Worm (Caenorhabditis elegans) whole organism, young adult: ENCODE measurements around the gene tin-10.

ENCODE experiments used
- F33H1.4 ChIP-seq: fragments of 200-800 bp; sonication (Bioruptor generic); IDR thresholded peaks from 2 replicates; pipeline ENCODE4 v1.3.6; 2022; ENCODE audit warnings: missing genetic modification reagents, missing genetic modification characterization, missing compliant biosample characterization
- F37B4.10 ChIP-seq: fragments of 200-800 bp; sonication (Bioruptor generic); IDR thresholded peaks from 2 replicates; pipeline ENCODE4 v1.3.6; 2022; ENCODE audit warnings: missing genetic modification characterization, missing compliant biosample characterization
- F39B2.1 ChIP-seq: fragments of 200-800 bp; sonication (Bioruptor generic); IDR thresholded peaks from 2 replicates; pipeline ENCODE4 v1.3.6; 2022; ENCODE audit warnings: missing genetic modification reagents, missing genetic modification characterization, missing compliant biosample characterization
- Y53G8AR.9 ChIP-seq: fragments of 200-800 bp; sonication (Bioruptor generic); conservative IDR thresholded peaks from 2 replicates; pipeline ENCODE4 v1.3.6; 2022; ENCODE audit warnings: missing genetic modification reagents, missing genetic modification characterization, missing compliant biosample characterization
- ceh-58 ChIP-seq: fragments of 200-800 bp; sonication (Bioruptor generic); IDR thresholded peaks from 2 replicates; pipeline ENCODE4 v1.3.6; 2022; ENCODE audit warnings: missing genetic modification characterization, missing compliant biosample characterization
- him-1 ChIP-seq: sonication (generic microtip); optimal IDR thresholded peaks from 2 replicates; lab custom pipeline; 2016; ENCODE audit warnings: missing genotype, missing genetic modification reagents, missing genetic modification characterization, missing compliant biosample characterization
- lin-35 ChIP-seq, 3 experiments: fragments of 150-350 bp in 2 of 3; sonication (generic microtip) in 1 of 3; optimal IDR thresholded peaks; 2 replicates each; lab custom pipeline; 2014 to 2018; ENCODE audit warnings: missing biosample characterization in 3 of 3, missing genetic modification characterization in 3 of 3, missing genetic modification reagents in 3 of 3
- lin-40 ChIP-seq: sonication (generic microtip); optimal IDR thresholded peaks from 2 replicates; lab custom pipeline; 2016; ENCODE audit warnings: missing genetic modification characterization, mild to moderate bottlenecking, missing compliant biosample characterization, missing genotype, missing genetic modification reagents
- nhr-120 ChIP-seq: fragments of 200-800 bp; sonication (Bioruptor generic); IDR thresholded peaks from 2 replicates; pipeline ENCODE4 v1.3.6; 2022; ENCODE audit warnings: missing genetic modification characterization, missing compliant biosample characterization
- pha-4 ChIP-seq: fragments of 150-350 bp; sonication (generic microtip); optimal IDR thresholded peaks from 2 replicates; lab custom pipeline; 2014; ENCODE audit warnings: missing biosample characterization, missing genetic modification reagents, missing genetic modification characterization
- rcor-1 ChIP-seq: fragments of 200-800 bp; sonication (Bioruptor generic); IDR thresholded peaks from 2 replicates; pipeline ENCODE4 v1.3.6; 2022; ENCODE audit warnings: missing genetic modification reagents, missing genetic modification characterization, missing compliant biosample characterization
- xnd-1 ChIP-seq: sonication (generic microtip); optimal IDR thresholded peaks from 2 replicates; lab custom pipeline; 2016; ENCODE audit warnings: missing genotype, missing genetic modification reagents, missing genetic modification characterization, missing compliant biosample characterization

- no peak for TF ChIP-seq F37B4.10 (GFP tag; lab: Robert Waterston, UW)
- TF ChIP-seq lin-40 = no peak
- TF ChIP-seq him-1 = no peak
- TF ChIP-seq lin-35 (GFP tag; optimal IDR thresholded peaks at IDR 0.05; lab: Kevin White, UChicago) = no peak
- TF ChIP-seq pha-4 (tag; lab: Kevin White, UChicago) = no peak
- no peak for TF ChIP-seq F33H1.4 (GFP tag; lab: Robert Waterston, UW)
- TF ChIP-seq nhr-120 (GFP tag; lab: Robert Waterston, UW) = no peak
- no peak for TF ChIP-seq Y53G8AR.9 (GFP tag; lab: Robert Waterston, UW)
- TF ChIP-seq ceh-58 (GFP tag; lab: Robert Waterston, UW) = no peak
- no peak for TF ChIP-seq rcor-1 (GFP tag; lab: Robert Waterston, UW)
- TF ChIP-seq xnd-1 (tag; lab: Kevin White, UChicago) = no peak
- no peak for TF ChIP-seq F39B2.1 (GFP tag; lab: Robert Waterston, UW)
Measured at ce11 chrIII:11466420-11467188, 36.0 kb downstream of the tin-10 start.
